Worm (Caenorhabditis elegans) whole organism, L1 larva: Measurements from ENCODE around the gene glct-6.

ENCODE experiments used
- C04F5.9 ChIP-seq: sonication (generic microtip); optimal IDR thresholded peaks from 2 replicates; lab custom pipeline; 2016; ENCODE audit warnings: missing genetic modification characterization, missing compliant biosample characterization
- C34B4.2 ChIP-seq: sonication (generic microtip); optimal IDR thresholded peaks from 2 replicates; lab custom pipeline; 2017; ENCODE audit warnings: mild to moderate bottlenecking, missing genetic modification characterization, missing compliant biosample characterization
- Y116A8C.19 ChIP-seq: sonication (generic microtip); optimal IDR thresholded peaks from 2 replicates; lab custom pipeline; 2016; ENCODE audit warnings: missing compliant biosample characterization, missing genetic modification characterization, borderline replicate concordance
- aly-2 ChIP-seq: fragments of 150-350 bp; optimal IDR thresholded peaks from 2 replicates; lab custom pipeline; 2014; ENCODE audit warnings: missing biosample characterization, missing genetic modification characterization
- blmp-1 ChIP-seq: fragments of 150-350 bp; optimal IDR thresholded peaks from 2 replicates; lab custom pipeline; 2014; ENCODE audit warnings: missing biosample characterization, missing genetic modification characterization
- ceh-88 ChIP-seq: fragments of 200-800 bp; sonication (Bioruptor generic); IDR thresholded peaks from 2 replicates; pipeline ENCODE4 v1.3.6; 2022; ENCODE audit warnings: missing genetic modification characterization, missing compliant biosample characterization
- ceh-90 ChIP-seq: sonication (generic microtip); optimal IDR thresholded peaks from 2 replicates; lab custom pipeline; 2016; ENCODE audit warnings: missing genetic modification characterization, missing compliant biosample characterization
- ces-1 ChIP-seq: fragments of 150-350 bp; optimal IDR thresholded peaks from 2 replicates; lab custom pipeline; 2014; ENCODE audit warnings: missing biosample characterization, missing genetic modification reagents, missing genetic modification characterization
- dpl-1 ChIP-seq, 3 experiments: fragments of 150-350 bp in 2 of 3; sonication (generic microtip) in 1 of 3; optimal IDR thresholded peaks; 2 replicates each; lab custom pipeline; 2014 to 2017; ENCODE audit warnings: missing biosample characterization in 3 of 3, missing genetic modification characterization in 3 of 3, missing genetic modification reagents in 3 of 3
- egl-13 ChIP-seq: sonication (generic microtip); optimal IDR thresholded peaks from 2 replicates; lab custom pipeline; 2016; ENCODE audit warnings: missing genotype, missing genetic modification reagents, missing genetic modification characterization, missing compliant biosample characterization
- elt-2 ChIP-seq: sonication (generic microtip); optimal IDR thresholded peaks from 2 replicates; lab custom pipeline; 2016; ENCODE audit warnings: missing genetic modification characterization, mild to moderate bottlenecking, inconsistent platforms, missing compliant biosample characterization, missing genetic modification reagents
- elt-3 ChIP-seq, 6 experiments: fragments of 150-350 bp in 1 of 6; sonication (generic microtip); optimal IDR thresholded peaks; 2 replicates each; lab custom pipeline; 2017 to 2018; ENCODE audit warnings: missing biosample characterization in 6 of 6, missing genetic modification characterization in 6 of 6, inconsistent platforms in 1 of 6
- ets-5 ChIP-seq: fragments of 200-800 bp; sonication (Bioruptor generic); IDR thresholded peaks from 2 replicates; pipeline ENCODE4 v1.3.6; 2022; ENCODE audit warnings: missing genetic modification characterization, missing compliant biosample characterization
- fkh-4 ChIP-seq: sonication (generic microtip); optimal IDR thresholded peaks from 2 replicates; lab custom pipeline; 2016; ENCODE audit warnings: missing compliant biosample characterization, missing genetic modification characterization, borderline replicate concordance
- fkh-8 ChIP-seq: sonication (generic microtip); optimal IDR thresholded peaks from 2 replicates; lab custom pipeline; 2016; ENCODE audit warnings: mild to moderate bottlenecking, missing genetic modification characterization, missing compliant biosample characterization
- hlh-17 ChIP-seq: fragments of 200-800 bp; sonication (Bioruptor generic); optimal IDR thresholded peaks from 2 replicates; lab custom pipeline; 2018; ENCODE audit warnings: missing genetic modification characterization, mild to moderate bottlenecking, missing compliant biosample characterization, moderate library complexity, borderline replicate concordance
- hlh-4 ChIP-seq: sonication (generic microtip); optimal IDR thresholded peaks from 2 replicates; lab custom pipeline; 2016; ENCODE audit warnings: mild to moderate bottlenecking, missing genetic modification characterization, missing compliant biosample characterization
- jun-1 ChIP-seq: fragments of 150-350 bp; optimal IDR thresholded peaks from 2 replicates; lab custom pipeline; 2014; ENCODE audit warnings: missing biosample characterization, missing genetic modification reagents, missing genetic modification characterization
- lin-13 ChIP-seq: fragments of 150-350 bp; optimal IDR thresholded peaks from 2 replicates; lab custom pipeline; 2014; ENCODE audit warnings: missing biosample characterization, missing genetic modification reagents, missing genetic modification characterization
- lin-14 ChIP-seq: fragments of 200-800 bp; sonication (Bioruptor generic); optimal IDR thresholded peaks from 2 replicates; lab custom pipeline; 2018; ENCODE audit warnings: mild to moderate bottlenecking, missing genetic modification characterization, moderate library complexity, missing compliant biosample characterization
- lin-15B ChIP-seq: fragments of 150-350 bp; sonication (generic microtip); optimal IDR thresholded peaks from 3 replicates; lab custom pipeline; 2014; ENCODE audit warnings: missing biosample characterization, missing genetic modification characterization
- lin-39 ChIP-seq: fragments of 150-350 bp; optimal IDR thresholded peaks from 2 replicates; lab custom pipeline; 2014; ENCODE audit warnings: missing biosample characterization, missing genetic modification reagents, missing genetic modification characterization
- mab-9 ChIP-seq: fragments of 200-800 bp; sonication (Bioruptor generic); IDR thresholded peaks from 2 replicates; pipeline ENCODE4 v1.3.6; 2022; ENCODE audit warnings: missing genetic modification reagents, missing genetic modification characterization, missing compliant biosample characterization
- mdl-1 ChIP-seq, 2 experiments: fragments of 150-350 bp; optimal IDR thresholded peaks; 2 replicates each; lab custom pipeline; 2014 to 2017; ENCODE audit warnings: missing biosample characterization in 2 of 2, missing genetic modification characterization in 2 of 2, inconsistent platforms in 1 of 2
- mef-2 ChIP-seq: fragments of 150-350 bp; optimal IDR thresholded peaks from 2 replicates; lab custom pipeline; 2014; ENCODE audit warnings: missing biosample characterization, missing genetic modification characterization
- mep-1 ChIP-seq: fragments of 150-350 bp; optimal IDR thresholded peaks from 2 replicates; lab custom pipeline; 2014; ENCODE audit warnings: missing biosample characterization, missing genetic modification characterization
- nhr-11 ChIP-seq: fragments of 150-350 bp; optimal IDR thresholded peaks from 2 replicates; lab custom pipeline; 2014; ENCODE audit warnings: missing biosample characterization, missing genetic modification characterization
- nhr-12 ChIP-seq: sonication (generic microtip); optimal IDR thresholded peaks from 2 replicates; lab custom pipeline; 2017; ENCODE audit warnings: missing biosample characterization, missing genetic modification characterization
- nhr-19 ChIP-seq: fragments of 200-800 bp; sonication (Bioruptor generic); conservative IDR thresholded peaks from 2 replicates; pipeline ENCODE4 v1.3.6; 2022; ENCODE audit warnings: missing genetic modification characterization, missing compliant biosample characterization
- nhr-237 ChIP-seq: fragments of 150-350 bp; optimal IDR thresholded peaks from 2 replicates; lab custom pipeline; 2014; ENCODE audit warnings: missing biosample characterization, missing genetic modification characterization
- nhr-47 ChIP-seq: sonication (generic microtip); optimal IDR thresholded peaks from 2 replicates; lab custom pipeline; 2016; ENCODE audit warnings: mild to moderate bottlenecking, missing genetic modification characterization, moderate library complexity, missing compliant biosample characterization
- nhr-71 ChIP-seq: sonication (generic microtip); optimal IDR thresholded peaks from 2 replicates; lab custom pipeline; 2016; ENCODE audit warnings: mild to moderate bottlenecking, missing genetic modification characterization, moderate library complexity, missing compliant biosample characterization
- nhr-76 ChIP-seq: sonication (generic microtip); optimal IDR thresholded peaks from 2 replicates; lab custom pipeline; 2017; ENCODE audit warnings: missing biosample characterization, missing genetic modification characterization
- nhr-77 ChIP-seq: fragments of 150-350 bp; optimal IDR thresholded peaks from 2 replicates; lab custom pipeline; 2014; ENCODE audit warnings: missing biosample characterization, missing genetic modification characterization
- nhr-85 ChIP-seq: sonication (generic microtip); peaks from one replicate; lab custom pipeline; 2016; ENCODE audit warnings: missing genetic modification characterization, inconsistent platforms, missing compliant biosample characterization
- nhr-90 ChIP-seq: sonication (generic microtip); optimal IDR thresholded peaks from 2 replicates; lab custom pipeline; 2016; ENCODE audit warnings: mild to moderate bottlenecking, missing genetic modification characterization, missing compliant biosample characterization; ENCODE audit not compliant: poor library complexity
- rnt-1 ChIP-seq: sonication (generic microtip); optimal IDR thresholded peaks from 2 replicates; lab custom pipeline; 2016; ENCODE audit warnings: mild to moderate bottlenecking, missing genetic modification characterization, moderate library complexity, missing compliant biosample characterization
- skn-1 ChIP-seq: fragments of 150-350 bp; optimal IDR thresholded peaks from 2 replicates; lab custom pipeline; 2014; ENCODE audit warnings: missing biosample characterization, missing genetic modification characterization
- snu-23 ChIP-seq: sonication (generic microtip); optimal IDR thresholded peaks from 2 replicates; lab custom pipeline; 2016; ENCODE audit warnings: missing genetic modification characterization, missing compliant biosample characterization
- sox-4 ChIP-seq: sonication (generic microtip); optimal IDR thresholded peaks from 2 replicates; lab custom pipeline; 2016; ENCODE audit warnings: missing genetic modification characterization, missing compliant biosample characterization
- sptf-1 ChIP-seq: fragments of 150-350 bp; optimal IDR thresholded peaks from 2 replicates; lab custom pipeline; 2014; ENCODE audit warnings: missing biosample characterization, missing genetic modification characterization
- sup-37 ChIP-seq: fragments of 200-800 bp; sonication (Bioruptor generic); optimal IDR thresholded peaks from 2 replicates; lab custom pipeline; 2018; ENCODE audit warnings: mild to moderate bottlenecking, missing genetic modification characterization, missing compliant biosample characterization
- tlp-1 ChIP-seq: fragments of 150-350 bp; optimal IDR thresholded peaks from 2 replicates; lab custom pipeline; 2014; ENCODE audit warnings: missing biosample characterization, missing genetic modification characterization
- unc-98 ChIP-seq: fragments of 200-800 bp; sonication (Bioruptor generic); IDR thresholded peaks from 2 replicates; pipeline ENCODE4 v1.3.6; 2022; ENCODE audit warnings: missing genetic modification characterization, missing compliant biosample characterization
- zag-1 ChIP-seq: fragments of 150-350 bp; optimal IDR thresholded peaks from 2 replicates; lab custom pipeline; 2014; ENCODE audit warnings: missing biosample characterization, missing genetic modification characterization
- zip-4 ChIP-seq: fragments of 200-800 bp; sonication (Bioruptor generic); optimal IDR thresholded peaks from 2 replicates; lab custom pipeline; 2018; ENCODE audit warnings: mild to moderate bottlenecking, missing genetic modification characterization, moderate library complexity, missing compliant biosample characterization

The glct-6 gene

ce11 chrIV:3838687-3839086 is 54.7 kb downstream of the glct-6 start:
- TF ChIP-seq nhr-85 (tag; lab: Kevin White, UChicago), result no peak
- no peak for TF ChIP-seq ces-1 (GFP tag; lab: Kevin White, UChicago)
- no peak for TF ChIP-seq ets-5 (GFP tag; lab: Robert Waterston, UW)
- TF ChIP-seq mdl-1 (tag; optimal IDR thresholded peaks at IDR 0.05; lab: Kevin White, UChicago), result no peak
- no peak for TF ChIP-seq nhr-19 (GFP tag; lab: Robert Waterston, UW)
- TF ChIP-seq sptf-1 (tag; lab: Kevin White, UChicago), result no peak
- no peak for TF ChIP-seq nhr-12 (tag; lab: Kevin White, UChicago)
- TF ChIP-seq ceh-88 (GFP tag; lab: Robert Waterston, UW), result no peak
- no peak for TF ChIP-seq rnt-1
- no peak for TF ChIP-seq elt-3 (tag; optimal IDR thresholded peaks at IDR 0.05; lab: Kevin White, UChicago)
- no peak for TF ChIP-seq nhr-76
- no peak for TF ChIP-seq mef-2 (tag; lab: Kevin White, UChicago)
- no peak for TF ChIP-seq Y116A8C.19 (tag; lab: Kevin White, UChicago)
- no peak for TF ChIP-seq fkh-8 (tag; lab: Kevin White, UChicago)
- no peak for TF ChIP-seq tlp-1 (tag; lab: Kevin White, UChicago)
- TF ChIP-seq lin-39, result no peak
- no peak for TF ChIP-seq jun-1 (tag; lab: Kevin White, UChicago)
- TF ChIP-seq ceh-90 (tag; lab: Kevin White, UChicago), result no peak
- TF ChIP-seq snu-23 (GFP tag; lab: Kevin White, UChicago), result no peak

DNA sequence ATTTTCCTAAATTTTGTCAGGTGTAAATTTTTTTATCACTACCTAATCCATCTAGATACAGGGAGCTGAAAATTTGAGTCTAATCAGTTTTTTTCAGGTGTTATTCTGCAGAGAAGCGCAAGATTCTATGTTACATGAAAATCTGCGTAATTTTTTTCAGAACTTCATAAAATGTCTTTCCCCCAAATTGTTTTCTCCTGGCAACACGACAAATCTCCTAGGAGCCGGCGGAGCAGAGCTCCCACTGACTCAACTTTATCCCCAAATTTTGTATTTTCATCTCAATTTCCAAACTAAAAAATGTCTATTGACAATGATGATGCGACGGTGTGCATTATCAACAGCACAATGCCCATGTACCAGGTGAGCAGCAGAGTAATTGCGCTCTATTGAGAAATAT is 55.4 kb downstream of the glct-6 start, which contains the start of gene F28F9.2:
TSS of gene F28F9.2 (plus strand) at position 301 of the 400 bp plus-strand sequence.
- TF ChIP-seq ceh-88 (GFP tag; lab: Robert Waterston, UW) (no peak), nhr-11 (no peak), hlh-4 (tag; lab: Kevin White, UChicago) (no peak), sptf-1 (tag; lab: Kevin White, UChicago) (no peak), nhr-90 (tag; lab: Kevin White, UChicago) (no peak), blmp-1 (tag; lab: Kevin White, UChicago) (no peak), zip-4 (GFP tag; lab: Kevin White, UChicago) (no peak), ets-5 (GFP tag; lab: Robert Waterston, UW) (no peak), mep-1 (tag; lab: Kevin White, UChicago) (no peak), nhr-237 (tag; lab: Kevin White, UChicago) (no peak), fkh-4 (tag; lab: Kevin White, UChicago) (no peak), zag-1 (tag; lab: Kevin White, UChicago) (no peak), C04F5.9 (tag; lab: Kevin White, UChicago) (no peak), C34B4.2 (tag; lab: Kevin White, UChicago) (no peak), unc-98 (GFP tag; lab: Robert Waterston, UW) (no peak), sup-37 (GFP tag; lab: Kevin White, UChicago) (no peak), lin-15B (tag; lab: Kevin White, UChicago) (no peak), sox-4 (tag; lab: Kevin White, UChicago) (no peak), egl-13 (tag; lab: Kevin White, UChicago) (no peak)

- TF ChIP-seq elt-2 (tag; lab: Kevin White, UChicago), result no peak
- TF ChIP-seq lin-14, result no peak
- TF ChIP-seq lin-13 (GFP tag; lab: Kevin White, UChicago), result no peak
- no peak for TF ChIP-seq zag-1 (tag; lab: Kevin White, UChicago)
- no peak for TF ChIP-seq aly-2 (tag; lab: Kevin White, UChicago)
- no peak for TF ChIP-seq nhr-77
- no peak for TF ChIP-seq mab-9 (GFP tag; lab: Robert Waterston, UW)
- TF ChIP-seq hlh-17 (GFP tag; lab: Kevin White, UChicago), result no peak
- TF ChIP-seq nhr-47 (tag; lab: Kevin White, UChicago), result no peak
- no peak for TF ChIP-seq nhr-19 (GFP tag; lab: Robert Waterston, UW)
- TF ChIP-seq egl-13 (tag; lab: Kevin White, UChicago), result no peak
- TF ChIP-seq skn-1 (tag; lab: Kevin White, UChicago), result no peak
- no peak for TF ChIP-seq nhr-237 (tag; lab: Kevin White, UChicago)
- TF ChIP-seq ceh-90 (tag; lab: Kevin White, UChicago), result no peak
- no peak for TF ChIP-seq dpl-1 (GFP tag; optimal IDR thresholded peaks at IDR 0.05; lab: Kevin White, UChicago)
- no peak for TF ChIP-seq nhr-71 (tag; lab: Kevin White, UChicago)
- TF ChIP-seq hlh-4 (tag; lab: Kevin White, UChicago), result no peak
Observed at ce11 chrIV:3840480-3840879, 56.5 kb downstream of the glct-6 start.
